Worm (Caenorhabditis elegans) whole organism, late embryonic: ENCODE measurements around the gene C25D7.16.
"Not testable (repeated sequence)": the region's sequence is repeated elsewhere in the genome, so short reads cannot be mapped to it uniquely, and the experiment has no call there.

Experiments
- C08G9.2 ChIP-seq: sonication (generic microtip); optimal IDR thresholded peaks from 2 replicates; lab custom pipeline; 2016; ENCODE audit warnings: mild to moderate bottlenecking, missing genetic modification characterization, moderate library complexity, missing compliant biosample characterization
- C38D4.7 ChIP-seq: fragments of 200-800 bp; sonication (Bioruptor generic); optimal IDR thresholded peaks from 2 replicates; lab custom pipeline; 2018; ENCODE audit warnings: mild to moderate bottlenecking, missing genetic modification characterization, moderate library complexity, missing compliant biosample characterization
- F13H6.1 ChIP-seq: sonication (generic microtip); optimal IDR thresholded peaks from 2 replicates; lab custom pipeline; 2016; ENCODE audit warnings: missing genetic modification characterization, missing compliant biosample characterization
- K09A11.1 ChIP-seq: sonication (generic microtip); optimal IDR thresholded peaks from 2 replicates; lab custom pipeline; 2017; ENCODE audit warnings: antibody characterized with exemption, mild to moderate bottlenecking, missing genetic modification characterization, missing compliant biosample characterization; ENCODE audit not compliant: insufficient read depth
- ceh-14 ChIP-seq: sonication (generic microtip); optimal IDR thresholded peaks from 2 replicates; lab custom pipeline; 2016; ENCODE audit warnings: missing genotype, missing genetic modification characterization, missing compliant biosample characterization
- ceh-19 ChIP-seq: fragments of 200-800 bp; sonication (Bioruptor generic); optimal IDR thresholded peaks from 2 replicates; lab custom pipeline; 2018; ENCODE audit warnings: mild to moderate bottlenecking, missing genetic modification characterization, missing compliant biosample characterization
- ceh-2 ChIP-seq: sonication (generic microtip); optimal IDR thresholded peaks from 2 replicates; lab custom pipeline; 2016; ENCODE audit warnings: missing genotype, missing genetic modification characterization, missing compliant biosample characterization
- ceh-31 ChIP-seq: sonication (generic microtip); optimal IDR thresholded peaks from 2 replicates; lab custom pipeline; 2016; ENCODE audit warnings: missing genetic modification characterization, missing compliant biosample characterization
- ceh-34 ChIP-seq: sonication (generic microtip); optimal IDR thresholded peaks from 2 replicates; lab custom pipeline; 2016; ENCODE audit warnings: mild to moderate bottlenecking, missing genetic modification characterization, missing compliant biosample characterization
- ceh-48 ChIP-seq: sonication (generic microtip); optimal IDR thresholded peaks from 2 replicates; lab custom pipeline; 2016; ENCODE audit warnings: missing genetic modification characterization, inconsistent platforms, missing compliant biosample characterization
- ceh-9 ChIP-seq: sonication (generic microtip); optimal IDR thresholded peaks from 2 replicates; lab custom pipeline; 2016; ENCODE audit warnings: mild to moderate bottlenecking, missing genetic modification characterization, inconsistent platforms, missing compliant biosample characterization
- elt-4 ChIP-seq: sonication (generic microtip); optimal IDR thresholded peaks from 2 replicates; lab custom pipeline; 2016; ENCODE audit warnings: missing genetic modification characterization, missing compliant biosample characterization
- eyg-1 ChIP-seq: sonication (generic microtip); optimal IDR thresholded peaks from 2 replicates; lab custom pipeline; 2016; ENCODE audit warnings: missing genotype, missing genetic modification characterization, missing compliant biosample characterization
- gmeb-2 ChIP-seq: sonication (generic microtip); optimal IDR thresholded peaks from 2 replicates; lab custom pipeline; 2016; ENCODE audit warnings: missing genetic modification characterization, inconsistent platforms, missing compliant biosample characterization
- hlh-13 ChIP-seq: fragments of 200-800 bp; sonication (Bioruptor generic); optimal IDR thresholded peaks from 2 replicates; lab custom pipeline; 2018; ENCODE audit warnings: mild to moderate bottlenecking, missing genetic modification characterization, missing compliant biosample characterization
- hlh-15 ChIP-seq: sonication (generic microtip); optimal IDR thresholded peaks from 2 replicates; lab custom pipeline; 2016; ENCODE audit warnings: missing genetic modification characterization, missing compliant biosample characterization
- hlh-30 ChIP-seq: sonication (generic microtip); optimal IDR thresholded peaks from 2 replicates; lab custom pipeline; 2017; ENCODE audit warnings: antibody characterized with exemption, missing genetic modification characterization, missing compliant biosample characterization; ENCODE audit not compliant: insufficient read depth
- hlh-6 ChIP-seq: sonication (generic microtip); optimal IDR thresholded peaks from 2 replicates; lab custom pipeline; 2016; ENCODE audit warnings: missing genotype, missing genetic modification characterization, missing compliant biosample characterization
- hlh-8 ChIP-seq: sonication (generic microtip); optimal IDR thresholded peaks from 2 replicates; lab custom pipeline; 2016; ENCODE audit warnings: missing genotype, missing genetic modification characterization, missing compliant biosample characterization
- lim-6 ChIP-seq: sonication (generic microtip); optimal IDR thresholded peaks from 2 replicates; lab custom pipeline; 2016; ENCODE audit warnings: missing genetic modification characterization, missing compliant biosample characterization
- lin-11 ChIP-seq: fragments of 200-800 bp; sonication (Bioruptor generic); optimal IDR thresholded peaks from 2 replicates; lab custom pipeline; 2018; ENCODE audit warnings: mild to moderate bottlenecking, missing genetic modification characterization, missing compliant biosample characterization
- madf-2 ChIP-seq: sonication (generic microtip); optimal IDR thresholded peaks from 2 replicates; lab custom pipeline; 2017; ENCODE audit warnings: missing genetic modification characterization, missing compliant biosample characterization
- mec-3 ChIP-seq: sonication (generic microtip); optimal IDR thresholded peaks from 2 replicates; lab custom pipeline; 2016; ENCODE audit warnings: borderline replicate concordance, missing genetic modification characterization, missing compliant biosample characterization
- nhr-11 ChIP-seq: fragments of 150-350 bp; optimal IDR thresholded peaks from 2 replicates; lab custom pipeline; 2014; ENCODE audit warnings: missing biosample characterization, missing genetic modification characterization
- pax-1 ChIP-seq: fragments of 150-350 bp; optimal IDR thresholded peaks from 2 replicates; lab custom pipeline; 2014; ENCODE audit warnings: missing biosample characterization, missing genetic modification characterization
- pros-1 ChIP-seq: fragments of 150-350 bp; optimal IDR thresholded peaks from 2 replicates; lab custom pipeline; 2014; ENCODE audit warnings: missing biosample characterization, missing genetic modification reagents, missing genetic modification characterization
- sox-4 ChIP-seq: sonication (generic microtip); optimal IDR thresholded peaks from 2 replicates; lab custom pipeline; 2017; ENCODE audit warnings: mild to moderate bottlenecking, missing genetic modification characterization, inconsistent platforms, missing compliant biosample characterization
- tbx-2 ChIP-seq: sonication (generic microtip); optimal IDR thresholded peaks from 2 replicates; lab custom pipeline; 2016; ENCODE audit warnings: missing genetic modification characterization, missing compliant biosample characterization
- tbx-7 ChIP-seq: sonication (generic microtip); optimal IDR thresholded peaks from 2 replicates; lab custom pipeline; 2016; ENCODE audit warnings: missing genotype, missing genetic modification characterization, missing compliant biosample characterization
- ttx-3 ChIP-seq: sonication (generic microtip); optimal IDR thresholded peaks from 2 replicates; lab custom pipeline; 2016; ENCODE audit warnings: missing genetic modification reagents, missing genetic modification characterization, missing compliant biosample characterization
- zip-5 ChIP-seq: sonication (generic microtip); optimal IDR thresholded peaks from 2 replicates; lab custom pipeline; 2016; ENCODE audit warnings: missing genetic modification characterization, missing compliant biosample characterization

C25D7.16 gene

DNA sequence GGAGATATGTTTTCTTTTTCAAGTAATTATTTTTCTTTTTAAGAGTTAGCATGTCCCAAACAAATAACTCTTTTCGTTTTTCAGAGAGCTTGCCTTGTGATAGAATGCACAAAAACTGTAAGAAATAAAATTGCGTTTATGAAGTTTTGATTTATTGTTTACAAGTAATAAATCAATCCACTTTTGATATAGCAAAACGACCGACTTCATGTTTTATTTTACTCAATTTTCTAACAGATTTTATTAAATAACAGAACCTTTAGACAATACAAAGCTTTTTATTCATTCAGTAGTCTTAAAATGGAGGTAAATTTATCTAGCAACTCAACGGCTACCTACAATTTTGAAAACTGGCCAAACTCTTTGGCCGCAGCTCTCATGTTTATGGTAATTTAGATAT is 38.8 kb downstream of the C25D7.16 start, which contains the start of gene srx-78:
Gene srx-78 (plus strand): TSS at position 301 of the 400 bp plus-strand sequence.
- TF ChIP-seq ceh-14 (no peak), C08G9.2 (no peak), madf-2 (no peak), ceh-19 (no peak), hlh-15 (tag; lab: Kevin White, UChicago) (no peak), hlh-6 (tag; lab: Kevin White, UChicago) (no peak), hlh-30 (tag; lab: Kevin White, UChicago) (no peak), lim-6 (tag; lab: Kevin White, UChicago) (no peak), zip-5 (tag; lab: Kevin White, UChicago) (no peak), eyg-1 (tag; lab: Kevin White, UChicago) (no peak), ceh-2 (no peak), gmeb-2 (tag; lab: Kevin White, UChicago) (no peak), pros-1 (tag; lab: Kevin White, UChicago) (no peak), ceh-9 (tag; lab: Kevin White, UChicago) (no peak), tbx-7 (no peak), pax-1 (tag; lab: Kevin White, UChicago) (no peak), ceh-31 (tag; lab: Kevin White, UChicago) (no peak)

DNA sequence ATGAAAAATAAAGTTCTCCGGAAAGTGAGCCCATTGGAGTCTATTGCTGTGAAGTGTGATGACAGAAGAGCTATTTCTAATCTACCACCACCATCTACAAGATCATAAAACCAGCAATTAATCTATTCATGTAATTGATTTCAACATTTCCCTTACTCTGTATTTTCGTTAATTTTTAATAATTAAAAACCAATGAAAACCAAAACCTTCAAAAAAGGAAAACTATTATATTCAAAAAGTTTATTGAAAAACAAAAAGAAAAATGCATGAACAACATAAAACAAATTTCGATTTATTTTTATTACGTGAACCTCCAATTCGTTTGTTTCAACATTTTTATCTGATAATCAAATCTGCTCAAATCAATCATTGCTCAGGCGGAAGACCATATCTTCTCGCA is 43.5 kb downstream of the C25D7.16 start, which contains the start of gene C01G10.1:
Gene C01G10.1 (plus strand): TSS at position 301 of the 400 bp plus-strand sequence.
- no peak for TF ChIP-seq lin-11 (tag; lab: Kevin White, UChicago)
- no peak for TF ChIP-seq sox-4
- no peak for TF ChIP-seq ceh-34 (tag; lab: Kevin White, UChicago)
- TF ChIP-seq K09A11.1 = no peak
- no peak for TF ChIP-seq ttx-3 (tag; lab: Kevin White, UChicago)
- no peak for TF ChIP-seq hlh-8 (tag; lab: Kevin White, UChicago)
- no peak for TF ChIP-seq eyg-1 (tag; lab: Kevin White, UChicago)
- TF ChIP-seq hlh-13 (GFP tag; lab: Kevin White, UChicago) = no peak
- no peak for TF ChIP-seq tbx-2 (tag; lab: Kevin White, UChicago)
- TF ChIP-seq pros-1 (tag; lab: Kevin White, UChicago) = no peak
- no peak for TF ChIP-seq ceh-48
- no peak for TF ChIP-seq nhr-11 (tag; lab: Kevin White, UChicago)
- TF ChIP-seq elt-4 = no peak

DNA sequence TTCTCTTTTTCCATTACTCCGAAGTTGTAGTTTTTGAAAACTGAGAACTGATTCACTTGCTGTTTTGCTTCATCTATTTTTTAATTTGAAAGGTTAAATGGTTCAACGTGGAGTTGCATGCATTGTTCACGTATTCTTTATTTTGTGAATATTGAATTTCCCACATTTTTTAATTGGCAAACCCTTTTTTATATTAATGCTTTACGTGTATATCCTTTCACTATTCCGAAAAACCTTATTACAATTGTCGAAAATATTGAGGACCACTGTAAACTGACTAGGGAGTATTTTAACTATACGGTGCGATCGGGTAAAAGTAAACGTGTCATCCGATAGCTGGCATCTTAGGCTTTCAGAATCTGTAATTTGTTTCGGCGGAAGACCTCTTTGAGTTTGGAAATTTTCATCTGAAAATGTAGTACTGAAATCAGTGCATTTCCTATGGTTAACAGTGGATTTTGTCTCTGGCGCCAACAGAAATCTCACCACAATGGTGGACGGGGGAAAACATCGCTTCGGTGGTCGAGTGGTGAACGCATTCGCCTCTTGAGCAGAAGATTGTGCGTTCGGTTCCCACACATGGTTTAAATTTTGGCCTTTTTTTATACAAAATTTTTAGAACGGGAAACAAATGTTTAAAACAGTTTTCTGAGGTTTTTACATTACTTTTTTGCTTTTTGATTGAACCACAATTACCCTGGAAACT is 50.1 kb downstream of the C25D7.16 start, which contains the start of gene C01G10.14:
Gene C01G10.14 (minus strand): TSS at position 51 of the 706 bp plus-strand sequence.
- TF ChIP-seq C38D4.7; mec-3; F13H6.1 (tag; lab: Kevin White, UChicago): not testable (repeated sequence)
